Worm (Caenorhabditis elegans): Measurements from ENCODE around the gene gid-2.
A peak's percentile ranks its signal among the peaks of the same experiment; 100 is the strongest.

gid-2 gene

ce11 chrX:2381282-2381681 is 57.5 kb downstream of the gid-2 start, which contains the start of gene F47G3.4:
F47G3.4 (plus strand) TSS chrX:2381582.
- no peak for TF ChIP-seq zag-1 (tag; optimal IDR thresholded peaks at IDR 0.05)
- no peak for TF ChIP-seq ZK546.5 (tag; optimal IDR thresholded peaks at IDR 0.05)
- no peak for TF ChIP-seq R02D3.7 (tag; optimal IDR thresholded peaks at IDR 0.05)
- no peak for TF ChIP-seq gmeb-1 (tag; optimal IDR thresholded peaks at IDR 0.05)
- TF ChIP-seq egl-27 (tag; optimal IDR thresholded peaks at IDR 0.05), result no peak
- TF ChIP-seq Y55F3AM.14 (GFP tag; optimal IDR thresholded peaks at IDR 0.05), result no peak
- TF ChIP-seq sma-3 (GFP tag; optimal IDR thresholded peaks at IDR 0.05), result no peak
- no peak for TF ChIP-seq mab-5 (tag; optimal IDR thresholded peaks at IDR 0.05)
- no peak for TF ChIP-seq nhr-25 (tag; optimal IDR thresholded peaks at IDR 0.05)
- TF ChIP-seq nhr-12 (tag; optimal IDR thresholded peaks at IDR 0.05), result no peak
- TF ChIP-seq F13H6.1 (tag; optimal IDR thresholded peaks at IDR 0.05), result no peak
- TF ChIP-seq lin-39 (tag; optimal IDR thresholded peaks at IDR 0.05), result no peak
- TF ChIP-seq ztf-1 (GFP tag; conservative IDR thresholded peaks at IDR 0.05), result no peak
- TF ChIP-seq nhr-21 (tag; optimal IDR thresholded peaks at IDR 0.05), result no peak
- TF ChIP-seq snpc-4 (tag; optimal IDR thresholded peaks at IDR 0.05), result no peak

DNA sequence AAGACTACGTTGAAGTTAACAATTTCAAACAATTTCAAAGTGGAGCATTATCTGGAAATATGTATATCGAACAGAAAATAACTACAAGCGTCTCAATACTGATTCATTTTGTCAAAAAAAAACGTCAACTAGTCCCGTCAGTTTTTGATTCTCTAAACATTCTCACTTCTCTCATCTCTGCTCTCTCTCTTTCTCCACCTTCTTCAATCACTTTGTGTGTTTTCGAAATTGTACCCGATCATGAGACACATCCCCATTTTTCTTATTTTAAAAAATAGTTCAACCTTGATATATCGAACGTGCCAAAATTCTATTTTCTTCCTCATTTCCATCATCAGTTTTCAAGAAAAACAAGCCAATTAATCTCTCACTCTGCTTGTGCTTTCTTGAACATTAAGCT is 57.9 kb downstream of the gid-2 start:
- TF ChIP-seq nhr-129 (tag; optimal IDR thresholded peaks at IDR 0.05), result peak; percentile 43
- no peak for TF ChIP-seq nhr-6 (tag; optimal IDR thresholded peaks at IDR 0.05)
- no peak for TF ChIP-seq elt-3 (tag; optimal IDR thresholded peaks at IDR 0.05)
- TF ChIP-seq aly-2 (tag; optimal IDR thresholded peaks at IDR 0.05), result no peak
- no peak for TF ChIP-seq nhr-237 (tag; optimal IDR thresholded peaks at IDR 0.05)
- TF ChIP-seq peb-1 (tag; optimal IDR thresholded peaks at IDR 0.05), result no peak
- no peak for TF ChIP-seq sma-3 (GFP tag; optimal IDR thresholded peaks at IDR 0.05)
- no peak for TF ChIP-seq mab-5 (tag; optimal IDR thresholded peaks at IDR 0.05)
- no peak for TF ChIP-seq ztf-4 (tag; optimal IDR thresholded peaks at IDR 0.05)
- TF ChIP-seq nhr-25 (tag; optimal IDR thresholded peaks at IDR 0.05), result peak; percentile 9
- no peak for TF ChIP-seq lin-11 (tag; optimal IDR thresholded peaks at IDR 0.05)
- TF ChIP-seq mbf-1 (tag; optimal IDR thresholded peaks at IDR 0.05), result no peak
- no peak for TF ChIP-seq crh-2 (tag; optimal IDR thresholded peaks at IDR 0.05)
- TF ChIP-seq sem-4 (tag; optimal IDR thresholded peaks at IDR 0.05), result no peak
